Worm (Caenorhabditis elegans): ENCODE data around the gene K08F8.7.
A peak's percentile ranks its signal among the peaks of the same experiment; 100 is the strongest.

Gene K08F8.7

ce11 chrII:8747939-8748352 lies 7.2 kb downstream of the K08F8.7 start (continued):
- TF ChIP-seq zip-2 (tag; optimal IDR thresholded peaks at IDR 0.05) (no peak), ZK337.2 (GFP tag; IDR thresholded peaks at IDR 0.05) (no peak), Y75B8A.6 (GFP tag; IDR thresholded peaks at IDR 0.05) (no peak), ces-1 (GFP tag; optimal IDR thresholded peaks at IDR 0.05) (no peak), ama-1 (optimal IDR thresholded peaks at IDR 0.05) (no peak), nhr-111 (GFP tag; optimal IDR thresholded peaks at IDR 0.05) (no peak), dmd-8 (GFP tag; IDR thresholded peaks at IDR 0.05) (no peak), tag-97 (GFP tag; IDR thresholded peaks at IDR 0.05) (no peak), egl-27 (tag; optimal IDR thresholded peaks at IDR 0.05) (no peak), mes-2 (tag; optimal IDR thresholded peaks at IDR 0.05; ENCODE audit: poor library complexity, severe bottlenecking) (no peak), lim-7 (GFP tag; IDR thresholded peaks at IDR 0.05) (no peak), hlh-30 (tag; optimal IDR thresholded peaks at IDR 0.05; ENCODE audit: insufficient read depth) (peak; percentile 31), zfp-2 (tag; optimal IDR thresholded peaks at IDR 0.05) (no peak), cey-2 (tag; optimal IDR thresholded peaks at IDR 0.05; ENCODE audit: borderline replicate concordance, insufficient read depth) (no peak), lin-39 (tag; optimal IDR thresholded peaks at IDR 0.05) (no peak), madf-9 (GFP tag; conservative IDR thresholded peaks at IDR 0.05) (no peak), lsy-2 (tag; optimal IDR thresholded peaks at IDR 0.05) (no peak), dmd-6 (GFP tag; IDR thresholded peaks at IDR 0.05) (no peak), Y105C5A.15 (GFP tag; IDR thresholded peaks at IDR 0.05) (no peak), php-3 (GFP tag; IDR thresholded peaks at IDR 0.05) (no peak), hmg-1.1 (GFP tag; IDR thresholded peaks at IDR 0.05) (no peak), spr-1 (tag; optimal IDR thresholded peaks at IDR 0.05) (no peak), attf-4 (tag; optimal IDR thresholded peaks at IDR 0.05) (no peak), unc-130 (GFP tag; optimal IDR thresholded peaks at IDR 0.05) (no peak), zip-11 (GFP tag; IDR thresholded peaks at IDR 0.05) (no peak), daf-19 (GFP tag; conservative IDR thresholded peaks at IDR 0.05) (0 out of 2 replicates have a peak, but pooled peaks have one; percentile 11), daf-16 (GFP tag; optimal IDR thresholded peaks at IDR 0.05) (peak in 1 of 2 experiments; percentile 82), daf-16 (tag; optimal IDR thresholded peaks at IDR 0.05) (peak; percentile 98), mxl-3 (GFP tag; optimal IDR thresholded peaks at IDR 0.05) (peak; percentile 7), F37D6.2 (tag; optimal IDR thresholded peaks at IDR 0.05) (no peak), lin-1 (GFP tag; IDR thresholded peaks at IDR 0.05) (no peak), gei-8 (GFP tag; optimal IDR thresholded peaks at IDR 0.05) (no peak), aha-1 (tag) (no peak), egl-43 (GFP tag; IDR thresholded peaks at IDR 0.05) (0 out of 2 replicates have a peak, but pooled peaks have one; percentile 71), nhr-6 (tag; optimal IDR thresholded peaks at IDR 0.05) (no peak), mep-1 (tag; optimal IDR thresholded peaks at IDR 0.05) (no peak), fos-1 (tag; optimal IDR thresholded peaks at IDR 0.05) (no peak), hif-1 (tag; optimal IDR thresholded peaks at IDR 0.05) (peak in 1 of 2 experiments; percentile 33), ceh-32 (tag; optimal IDR thresholded peaks at IDR 0.05; ENCODE audit: poor library complexity) (no peak), snpc-1.2 (GFP tag; IDR thresholded peaks at IDR 0.05) (no peak), zfp-3 (GFP tag; conservative IDR thresholded peaks at IDR 0.05) (no peak), ceh-62 (tag; optimal IDR thresholded peaks at IDR 0.05) (no peak), fkh-10 (GFP tag; optimal IDR thresholded peaks at IDR 0.05) (no peak), lin-13 (GFP tag; optimal IDR thresholded peaks at IDR 0.05) (no peak), unc-62 (GFP tag; optimal IDR thresholded peaks at IDR 0.05 in 1 of 2) (no peak), unc-62 (tag; optimal IDR thresholded peaks at IDR 0.05) (no peak), T26A8.4 (GFP tag; IDR thresholded peaks at IDR 0.05) (peak; percentile 14; the same call in 1 of the 2 replicates), lin-38 (GFP tag; IDR thresholded peaks at IDR 0.05) (no peak), F10B5.3 (tag; optimal IDR thresholded peaks at IDR 0.05) (no peak), ceh-28 (tag; optimal IDR thresholded peaks at IDR 0.05) (no peak), ceh-44 (GFP tag; IDR thresholded peaks at IDR 0.05) (no peak), snpc-4 (tag; optimal IDR thresholded peaks at IDR 0.05) (no peak), ceh-20 (GFP tag; IDR thresholded peaks at IDR 0.05) (no peak)

Measured in whole organism, L4 larva.